Worm (Caenorhabditis elegans) whole organism, L2 larva: ENCODE measurements around the gene flwr-1.

Experiments used
- F13H6.1 ChIP-seq: sonication (generic microtip); optimal IDR thresholded peaks from 2 replicates; lab custom pipeline; 2016; ENCODE audit warnings: missing genetic modification characterization, missing compliant biosample characterization
- R02D3.7 ChIP-seq: fragments of 150-350 bp; optimal IDR thresholded peaks from 2 replicates; lab custom pipeline; 2014; ENCODE audit warnings: missing biosample characterization, missing genetic modification characterization
- alr-1 ChIP-seq: fragments of 150-350 bp; optimal IDR thresholded peaks from 2 replicates; lab custom pipeline; 2014; ENCODE audit warnings: missing biosample characterization, missing genetic modification characterization
- aly-2 ChIP-seq: fragments of 150-350 bp; optimal IDR thresholded peaks from 2 replicates; lab custom pipeline; 2014; ENCODE audit warnings: missing biosample characterization, missing genetic modification characterization
- ama-1 ChIP-seq: fragments of 150-350 bp; optimal IDR thresholded peaks from 2 replicates; lab custom pipeline; 2018; ENCODE audit warnings: inconsistent platforms
- blmp-1 ChIP-seq: sonication (generic microtip); optimal IDR thresholded peaks from 2 replicates; lab custom pipeline; 2017; ENCODE audit warnings: missing genetic modification characterization, mild to moderate bottlenecking, missing compliant biosample characterization, antibody characterized with exemption, moderate library complexity; ENCODE audit not compliant: insufficient read depth
- ceh-16 ChIP-seq: fragments of 150-350 bp; optimal IDR thresholded peaks from 2 replicates; lab custom pipeline; 2014; ENCODE audit warnings: missing biosample characterization, missing genetic modification characterization
- ceh-82 ChIP-seq: fragments of 150-350 bp; optimal IDR thresholded peaks from 2 replicates; lab custom pipeline; 2014; ENCODE audit warnings: missing biosample characterization, missing genetic modification characterization
- crh-2 ChIP-seq: sonication (generic microtip); optimal IDR thresholded peaks from 2 replicates; lab custom pipeline; 2017; ENCODE audit warnings: missing biosample characterization, missing genetic modification characterization
- dmd-4 ChIP-seq: sonication (generic microtip); optimal IDR thresholded peaks from 2 replicates; lab custom pipeline; 2017; ENCODE audit warnings: missing biosample characterization, missing genetic modification characterization
- egl-27 ChIP-seq: sonication (generic microtip); optimal IDR thresholded peaks from 3 replicates; lab custom pipeline; 2017; ENCODE audit warnings: missing biosample characterization, missing genetic modification reagents, missing genetic modification characterization
- elt-1 ChIP-seq: fragments of 150-350 bp; optimal IDR thresholded peaks from 2 replicates; lab custom pipeline; 2014; ENCODE audit warnings: missing biosample characterization, missing genetic modification characterization
- elt-3 ChIP-seq: sonication (generic microtip); optimal IDR thresholded peaks from 2 replicates; lab custom pipeline; 2017; ENCODE audit warnings: missing biosample characterization, missing genetic modification characterization
- lin-11 ChIP-seq: fragments of 150-350 bp; sonication (generic microtip); optimal IDR thresholded peaks from 2 replicates; lab custom pipeline; 2014; ENCODE audit warnings: missing biosample characterization, missing genetic modification characterization, inconsistent platforms, mixed read lengths
- lin-39 ChIP-seq: fragments of 150-350 bp; optimal IDR thresholded peaks from 2 replicates; lab custom pipeline; 2014; ENCODE audit warnings: missing biosample characterization, missing genetic modification reagents, missing genetic modification characterization
- lsy-2 ChIP-seq, 2 experiments: fragments of 150-350 bp in 1 of 2; sonication (generic microtip) in 1 of 2; optimal IDR thresholded peaks; 2 replicates each; lab custom pipeline; 2014 to 2017; ENCODE audit warnings: missing biosample characterization in 2 of 2, missing genetic modification characterization in 2 of 2
- mbf-1 ChIP-seq: sonication (generic microtip); optimal IDR thresholded peaks from 2 replicates; lab custom pipeline; 2017; ENCODE audit warnings: missing biosample characterization, missing genetic modification characterization
- mdl-1 ChIP-seq, 2 experiments: fragments of 150-350 bp in 1 of 2; sonication (generic microtip) in 1 of 2; optimal IDR thresholded peaks; 2 replicates each; lab custom pipeline; 2017; ENCODE audit warnings: missing biosample characterization in 2 of 2, missing genetic modification characterization in 2 of 2
- nhr-11 ChIP-seq: fragments of 150-350 bp; optimal IDR thresholded peaks from 2 replicates; lab custom pipeline; 2014; ENCODE audit warnings: missing biosample characterization, missing genetic modification characterization
- nhr-12 ChIP-seq: fragments of 150-350 bp; optimal IDR thresholded peaks from 2 replicates; lab custom pipeline; 2014; ENCODE audit warnings: missing biosample characterization, missing genetic modification characterization
- nhr-21 ChIP-seq: fragments of 150-350 bp; optimal IDR thresholded peaks from 2 replicates; lab custom pipeline; 2014; ENCODE audit warnings: missing biosample characterization, missing genetic modification characterization
- nhr-237 ChIP-seq: fragments of 150-350 bp; optimal IDR thresholded peaks from 2 replicates; lab custom pipeline; 2014; ENCODE audit warnings: missing biosample characterization, missing genetic modification characterization
- nhr-25 ChIP-seq: fragments of 150-350 bp; sonication (generic microtip); optimal IDR thresholded peaks from 3 replicates; lab custom pipeline; 2014; ENCODE audit warnings: missing biosample characterization, missing genetic modification characterization
- nhr-6 ChIP-seq: fragments of 150-350 bp; optimal IDR thresholded peaks from 2 replicates; lab custom pipeline; 2014; ENCODE audit warnings: missing biosample characterization, missing genetic modification characterization
- sem-4 ChIP-seq: fragments of 150-350 bp; optimal IDR thresholded peaks from 2 replicates; lab custom pipeline; 2014; ENCODE audit warnings: missing biosample characterization, missing genetic modification reagents, missing genetic modification characterization
- skn-1 ChIP-seq: sonication (generic microtip); optimal IDR thresholded peaks from 2 replicates; lab custom pipeline; 2017; ENCODE audit warnings: missing biosample characterization, missing genetic modification characterization
- sma-3 ChIP-seq: sonication (generic microtip); optimal IDR thresholded peaks from 2 replicates; lab custom pipeline; 2016; ENCODE audit warnings: missing genetic modification reagents, missing genetic modification characterization, missing compliant biosample characterization
- sma-9 ChIP-seq, 2 experiments: fragments of 150-350 bp in 1 of 2; sonication (generic microtip) in 1 of 2; optimal IDR thresholded peaks; 2 replicates each; lab custom pipeline; 2014 to 2016; ENCODE audit warnings: missing genetic modification characterization in 2 of 2, mild to moderate bottlenecking in 1 of 2, missing biosample characterization in 1 of 2, missing compliant biosample characterization in 1 of 2, missing genetic modification reagents in 1 of 2, moderate library complexity in 1 of 2
- snpc-4 ChIP-seq: fragments of 150-350 bp; optimal IDR thresholded peaks from 2 replicates; lab custom pipeline; 2014; ENCODE audit warnings: missing biosample characterization, missing genetic modification characterization
- unc-39 ChIP-seq: fragments of 150-350 bp; optimal IDR thresholded peaks from 2 replicates; lab custom pipeline; 2014; ENCODE audit warnings: missing biosample characterization, missing genetic modification characterization
- unc-62 ChIP-seq: fragments of 150-350 bp; optimal IDR thresholded peaks from 2 replicates; lab custom pipeline; 2014; ENCODE audit warnings: missing biosample characterization, missing genetic modification reagents, missing genetic modification characterization
- zag-1 ChIP-seq: fragments of 150-350 bp; optimal IDR thresholded peaks from 2 replicates; lab custom pipeline; 2014; ENCODE audit warnings: missing biosample characterization, missing genetic modification characterization
- ztf-1 ChIP-seq: fragments of 200-800 bp; sonication (Bioruptor generic); conservative IDR thresholded peaks from 2 replicates; pipeline ENCODE4 v1.3.6; 2022; ENCODE audit warnings: missing genetic modification characterization, missing compliant biosample characterization
- ztf-11 ChIP-seq: sonication (generic microtip); optimal IDR thresholded peaks from 2 replicates; lab custom pipeline; 2017; ENCODE audit warnings: missing biosample characterization, missing genetic modification characterization

flwr-1 gene

ce11 chrX:14959393-14960073 is 10.5 kb downstream of the flwr-1 start:
- no peak for TF ChIP-seq blmp-1 (tag; lab: Kevin White, UChicago)

- TF ChIP-seq alr-1 (tag; lab: Kevin White, UChicago) (no peak), elt-1 (tag; lab: Kevin White, UChicago) (no peak), ztf-1 (GFP tag; lab: Robert Waterston, UW) (no peak), skn-1 (tag; lab: Kevin White, UChicago) (no peak), dmd-4 (tag; lab: Kevin White, UChicago) (no peak), lin-11 (tag; lab: Kevin White, UChicago) (no peak), nhr-25 (tag; lab: Kevin White, UChicago) (no peak), ceh-82 (no peak), snpc-4 (no peak), lsy-2 (tag; optimal IDR thresholded peaks at IDR 0.05; lab: Kevin White, UChicago) (no peak), ama-1 (lab: Kevin White, UChicago) (no peak), zag-1 (tag; lab: Kevin White, UChicago) (no peak), F13H6.1 (no peak)
Measured at ce11 chrX:14958401-14958800, 11.7 kb downstream of the flwr-1 start.

- TF ChIP-seq R02D3.7 (tag; lab: Kevin White, UChicago) (no peak), egl-27 (tag; lab: Kevin White, UChicago) (no peak), sma-3 (GFP tag; lab: Kevin White, UChicago) (no peak), blmp-1 (tag; lab: Kevin White, UChicago) (no peak), ztf-11 (tag; lab: Kevin White, UChicago) (no peak), mbf-1 (tag; lab: Kevin White, UChicago) (no peak), dmd-4 (tag; lab: Kevin White, UChicago) (no peak)
- TF ChIP-seq, all 48 proteins: peak for 0
Measured at ce11 chrX:14957176-14957575, 12.9 kb downstream of the flwr-1 start.

ce11 chrX:14954548-14954947 is 15.5 kb downstream of the flwr-1 start, which contains the start of gene pag-3:
Gene pag-3 (minus strand): TSS chrX:14954648.
- TF ChIP-seq unc-39 (tag; lab: Kevin White, UChicago) (no peak), lin-39 (tag; lab: Kevin White, UChicago) (no peak), nhr-11 (tag; lab: Kevin White, UChicago) (no peak), ama-1 (lab: Kevin White, UChicago) (no peak), aly-2 (no peak), crh-2 (tag; lab: Kevin White, UChicago) (no peak), sem-4 (no peak), elt-3 (tag; lab: Kevin White, UChicago) (no peak), unc-62 (no peak), F13H6.1 (no peak), mdl-1 (tag; optimal IDR thresholded peaks at IDR 0.05; lab: Kevin White, UChicago) (no peak), nhr-21 (tag; lab: Kevin White, UChicago) (no peak), nhr-6 (tag; lab: Kevin White, UChicago) (no peak), skn-1 (tag; lab: Kevin White, UChicago) (no peak), nhr-12 (no peak), lsy-2 (tag; optimal IDR thresholded peaks at IDR 0.05; lab: Kevin White, UChicago) (no peak)

- TF ChIP-seq unc-39 (tag; lab: Kevin White, UChicago) (no peak), sma-9 (GFP tag; optimal IDR thresholded peaks at IDR 0.05; lab: Kevin White, UChicago) (no peak), sma-9 (tag; optimal IDR thresholded peaks at IDR 0.05; lab: Kevin White, UChicago) (no peak)
- TF ChIP-seq, all 48 proteins: peak for 0
Measured at ce11 chrX:14951797-14952196, 18.3 kb downstream of the flwr-1 start.

- TF ChIP-seq ceh-16 (tag; lab: Kevin White, UChicago) (no peak), R02D3.7 (tag; lab: Kevin White, UChicago) (no peak), nhr-6 (tag; lab: Kevin White, UChicago) (no peak), sma-9 (GFP tag; optimal IDR thresholded peaks at IDR 0.05; lab: Kevin White, UChicago) (no peak), sma-9 (tag; optimal IDR thresholded peaks at IDR 0.05; lab: Kevin White, UChicago) (no peak), nhr-237 (no peak), dmd-4 (tag; lab: Kevin White, UChicago) (no peak), nhr-12 (no peak), zag-1 (tag; lab: Kevin White, UChicago) (no peak)
Measured at ce11 chrX:14947355-14947668, 22.8 kb downstream of the flwr-1 start.
